Fruit fly (Drosophila melanogaster) whole organism, embryonic: Measurements from ENCODE around the gene CG32267.

ENCODE experiments used
- Adf1 ChIP-seq: fragments of 200-800 bp; sonication (Bioruptor generic); IDR thresholded peaks from 2 replicates; pipeline ENCODE4 v1.3.6; 2022; ENCODE audit warnings: missing biosample characterization, missing genetic modification characterization
- CG10431 ChIP-seq: fragments of 200-800 bp; sonication (Bioruptor generic); optimal IDR thresholded peaks from 3 replicates; lab custom pipeline; 2018; ENCODE audit warnings: missing biosample characterization, mild to moderate bottlenecking, missing genetic modification characterization
- CG13287 ChIP-seq: fragments of 200-800 bp; sonication (Bioruptor generic); IDR thresholded peaks from 2 replicates; pipeline ENCODE4 v1.3.6; 2022; ENCODE audit warnings: missing biosample characterization, missing genetic modification characterization; ENCODE audit not compliant: partially characterized antibody
- CG14014 ChIP-seq: fragments of 200-800 bp; sonication (Bioruptor generic); IDR thresholded peaks from 2 replicates; pipeline ENCODE4 v1.3.6; 2022; ENCODE audit warnings: missing biosample characterization, missing genetic modification characterization
- CG14050 ChIP-seq: fragments of 200-800 bp; sonication (Bioruptor generic); IDR thresholded peaks from 3 replicates; pipeline ENCODE4 v1.3.6; 2022; ENCODE audit warnings: missing biosample characterization, missing genetic modification characterization
- CG14441 ChIP-seq: fragments of 200-800 bp; sonication (Bioruptor generic); IDR thresholded peaks from 2 replicates; pipeline ENCODE4 v1.3.6; 2022; ENCODE audit warnings: missing biosample characterization, missing genetic modification characterization
- CG15011 ChIP-seq: fragments of 200-800 bp; sonication (Bioruptor generic); optimal IDR thresholded peaks from 3 replicates; lab custom pipeline; 2018; ENCODE audit warnings: missing biosample characterization, mild to moderate bottlenecking, missing genetic modification characterization
- CG15269 ChIP-seq: fragments of 200-800 bp; sonication (Bioruptor generic); optimal IDR thresholded peaks from 2 replicates; lab custom pipeline; 2018; ENCODE audit warnings: missing biosample characterization, mild to moderate bottlenecking, missing genetic modification characterization, moderate library complexity
- CG16779 ChIP-seq: fragments of 200-800 bp; sonication (Bioruptor generic); IDR thresholded peaks from 2 replicates; pipeline ENCODE4 v1.3.6; 2022; ENCODE audit warnings: missing biosample characterization, missing genetic modification characterization
- CG17186 ChIP-seq: fragments of 200-800 bp; sonication (Bioruptor generic); optimal IDR thresholded peaks from 3 replicates; lab custom pipeline; 2017; ENCODE audit warnings: missing biosample characterization, missing genetic modification reagents, missing genetic modification characterization
- CG17328 ChIP-seq: fragments of 200-800 bp; sonication (Bioruptor generic); IDR thresholded peaks from 2 replicates; pipeline ENCODE4 v1.3.6; 2022; ENCODE audit warnings: missing biosample characterization, missing genetic modification characterization
- CG18764 ChIP-seq: fragments of 200-800 bp; sonication (Bioruptor generic); optimal IDR thresholded peaks from 3 replicates; lab custom pipeline; 2016; ENCODE audit warnings: missing biosample characterization, missing genetic modification characterization
- CG2678 ChIP-seq: fragments of 200-800 bp; sonication (Bioruptor generic); optimal IDR thresholded peaks from 3 replicates; lab custom pipeline; 2019; ENCODE audit warnings: missing biosample characterization, mild to moderate bottlenecking, missing genetic modification characterization, moderate library complexity
- CG2875 ChIP-seq: fragments of 200-800 bp; sonication (Bioruptor generic); optimal IDR thresholded peaks from 2 replicates; lab custom pipeline; 2017; ENCODE audit warnings: missing biosample characterization, mild to moderate bottlenecking, missing genetic modification characterization, missing genetic modification reagents
- CG32772 ChIP-seq: fragments of 200-800 bp; sonication (Bioruptor generic); IDR thresholded peaks from 2 replicates; pipeline ENCODE4 v1.3.6; 2022; ENCODE audit warnings: missing biosample characterization, missing genetic modification characterization
- CG3281 ChIP-seq: fragments of 200-800 bp; sonication (Bioruptor generic); optimal IDR thresholded peaks from 3 replicates; lab custom pipeline; 2017; ENCODE audit warnings: missing biosample characterization, mild to moderate bottlenecking, missing genetic modification characterization
- CG4820 ChIP-seq: fragments of 200-800 bp; sonication (Bioruptor generic); optimal IDR thresholded peaks from 3 replicates; lab custom pipeline; 2016; ENCODE audit warnings: missing biosample characterization, missing genetic modification characterization
- CG7357 ChIP-seq: fragments of 200-800 bp; sonication (Bioruptor generic); IDR thresholded peaks from 3 replicates; pipeline ENCODE4 v1.3.6; 2022; ENCODE audit warnings: missing biosample characterization, missing genetic modification characterization
- CG7745 ChIP-seq: fragments of 200-800 bp; sonication (Bioruptor generic); optimal IDR thresholded peaks from 2 replicates; lab custom pipeline; 2018; ENCODE audit warnings: missing biosample characterization, mild to moderate bottlenecking, missing genetic modification characterization, moderate library complexity
- CG8924 ChIP-seq: fragments of 200-800 bp; optimal IDR thresholded peaks from 3 replicates; lab custom pipeline; 2019; ENCODE audit warnings: missing biosample characterization, mild to moderate bottlenecking, missing genetic modification characterization, moderate library complexity
- Dp ChIP-seq: fragments of 200-800 bp; sonication (Bioruptor generic); optimal IDR thresholded peaks from 2 replicates; lab custom pipeline; 2018; ENCODE audit warnings: missing biosample characterization, mild to moderate bottlenecking, missing genetic modification characterization, moderate library complexity
- E2f2 ChIP-seq: fragments of 200-800 bp; sonication (Bioruptor generic); IDR thresholded peaks from 2 replicates; pipeline ENCODE4 v1.3.6; 2022; ENCODE audit warnings: missing biosample characterization, missing genetic modification characterization
- Hr78 ChIP-seq, 2 experiments: fragments of 200-800 bp in 1 of 2; fragments of >200 bp in 1 of 2; sonication (Bioruptor generic) in 1 of 2; optimal IDR thresholded peaks; 2 replicates each; lab custom pipeline; 2017 to 2019; ENCODE audit warnings: missing biosample characterization in 2 of 2, missing genetic modification characterization in 2 of 2, mild to moderate bottlenecking in 1 of 2, moderate library complexity in 1 of 2
- NC2α ChIP-seq: fragments of 200-800 bp; sonication (Bioruptor generic); optimal IDR thresholded peaks from 2 replicates; lab custom pipeline; 2016; ENCODE audit warnings: missing biosample characterization, missing genetic modification characterization
- Oli ChIP-seq: fragments of 200-800 bp; sonication (Bioruptor generic); optimal IDR thresholded peaks from 2 replicates; lab custom pipeline; 2018; ENCODE audit warnings: missing biosample characterization, mild to moderate bottlenecking, missing genetic modification characterization, moderate library complexity
- Ptx1 ChIP-seq: fragments of 200-800 bp; sonication (Bioruptor generic); IDR thresholded peaks from 2 replicates; pipeline ENCODE4 v1.3.6; 2022; ENCODE audit warnings: missing biosample characterization, missing genetic modification characterization
- Ravus ChIP-seq: fragments of 200-800 bp; sonication (Bioruptor generic); IDR thresholded peaks from 2 replicates; pipeline ENCODE4 v1.3.6; 2022; ENCODE audit warnings: missing biosample characterization, missing genetic modification characterization
- Scr ChIP-seq: fragments of 200-800 bp; sonication (Bioruptor generic); IDR thresholded peaks from 2 replicates; pipeline ENCODE4 v1.3.6; 2022; ENCODE audit warnings: missing biosample characterization, missing genetic modification characterization; ENCODE audit not compliant: partially characterized antibody
- Spps ChIP-seq: fragments of 200-800 bp; sonication (Bioruptor generic); optimal IDR thresholded peaks from 2 replicates; lab custom pipeline; 2018; ENCODE audit warnings: missing biosample characterization, mild to moderate bottlenecking, missing genetic modification characterization
- Ssrp ChIP-seq: fragments of 200-800 bp; sonication (Bioruptor generic); optimal IDR thresholded peaks from 2 replicates; lab custom pipeline; 2018; ENCODE audit warnings: missing biosample characterization, mild to moderate bottlenecking, missing genetic modification characterization, moderate library complexity
- ap ChIP-seq: fragments of 200-800 bp; sonication (Bioruptor generic); IDR thresholded peaks from 2 replicates; pipeline ENCODE4 v1.3.6; 2022; ENCODE audit warnings: missing biosample characterization, missing genetic modification characterization
- crol ChIP-seq: fragments of 200-800 bp; sonication (Bioruptor generic); IDR thresholded peaks from 2 replicates; pipeline ENCODE4 v1.3.6; 2022; ENCODE audit warnings: missing biosample characterization, missing genetic modification characterization
- dan ChIP-seq: fragments of 200-800 bp; sonication (Bioruptor generic); IDR thresholded peaks from 2 replicates; pipeline ENCODE4 v1.3.6; 2022; ENCODE audit warnings: missing biosample characterization, missing genetic modification characterization
- gt ChIP-seq: fragments of 200-800 bp; sonication (Bioruptor generic); IDR thresholded peaks from 2 replicates; pipeline ENCODE4 v1.3.6; 2022; ENCODE audit warnings: missing biosample characterization, missing genetic modification characterization
- ken ChIP-seq: fragments of 200-800 bp; sonication (Bioruptor generic); IDR thresholded peaks from 3 replicates; pipeline ENCODE4 v1.3.6; 2022; ENCODE audit warnings: missing biosample characterization, missing genetic modification characterization
- lilli ChIP-seq: fragments of 200-800 bp; sonication (Bioruptor generic); optimal IDR thresholded peaks from 3 replicates; lab custom pipeline; 2016; ENCODE audit warnings: missing biosample characterization, missing genetic modification characterization
- lola ChIP-seq, 3 experiments: fragments of >200 bp in 2 of 3; fragments of 200-800 bp in 1 of 3; sonication (Bioruptor generic) in 1 of 3; optimal IDR thresholded peaks; 2 replicates each; lab custom pipeline; 2017 to 2019; ENCODE audit warnings: missing biosample characterization in 3 of 3, missing genetic modification characterization in 3 of 3, mild to moderate bottlenecking in 1 of 3, moderate library complexity in 1 of 3
- luna ChIP-seq: fragments of 200-800 bp; sonication (Bioruptor generic); optimal IDR thresholded peaks from 2 replicates; lab custom pipeline; 2016; ENCODE audit warnings: missing biosample characterization, missing genetic modification characterization
- nerfin-1 ChIP-seq: fragments of 200-800 bp; sonication (Bioruptor generic); optimal IDR thresholded peaks from 3 replicates; lab custom pipeline; 2019; ENCODE audit warnings: missing biosample characterization, mild to moderate bottlenecking, missing genetic modification characterization, moderate library complexity
- peb ChIP-seq: fragments of 200-800 bp; sonication (Bioruptor generic); IDR thresholded peaks from 2 replicates; pipeline ENCODE4 v1.3.6; 2022; ENCODE audit warnings: missing biosample characterization, missing genetic modification characterization
- row ChIP-seq: fragments of 200-800 bp; sonication (Bioruptor generic); IDR thresholded peaks from 3 replicates; pipeline ENCODE4 v1.3.6; 2022; ENCODE audit warnings: missing biosample characterization, missing genetic modification characterization
- sens ChIP-seq: fragments of 200-800 bp; sonication (Bioruptor generic); peaks from one replicate; lab custom pipeline; 2016; ENCODE audit warnings: missing biosample characterization, missing genetic modification characterization
- slp2 ChIP-seq: fragments of 200-800 bp; sonication (Bioruptor generic); optimal IDR thresholded peaks from 2 replicates; lab custom pipeline; 2016; ENCODE audit warnings: missing biosample characterization, missing genetic modification characterization
- tgo ChIP-seq: fragments of 200-800 bp; sonication (Bioruptor generic); IDR thresholded peaks from 3 replicates; pipeline ENCODE4 v1.3.6; 2022; ENCODE audit warnings: missing biosample characterization, missing genetic modification characterization
- tx ChIP-seq: fragments of 200-800 bp; sonication (Bioruptor generic); optimal IDR thresholded peaks from 2 replicates; lab custom pipeline; 2016; ENCODE audit warnings: missing biosample characterization, missing genetic modification characterization
- unpg ChIP-seq: fragments of 200-800 bp; sonication (Bioruptor generic); optimal IDR thresholded peaks from 3 replicates; lab custom pipeline; 2018; ENCODE audit warnings: missing biosample characterization, mild to moderate bottlenecking, missing genetic modification characterization, moderate library complexity
- usp ChIP-seq: fragments of >200 bp; optimal IDR thresholded peaks from 2 replicates; lab custom pipeline; 2017; ENCODE audit warnings: missing biosample characterization, missing genetic modification characterization
- wdn ChIP-seq: fragments of 200-800 bp; sonication (Bioruptor generic); IDR thresholded peaks from 2 replicates; pipeline ENCODE4 v1.3.6; 2022; ENCODE audit warnings: missing biosample characterization, missing genetic modification characterization

Gene CG32267

DNA sequence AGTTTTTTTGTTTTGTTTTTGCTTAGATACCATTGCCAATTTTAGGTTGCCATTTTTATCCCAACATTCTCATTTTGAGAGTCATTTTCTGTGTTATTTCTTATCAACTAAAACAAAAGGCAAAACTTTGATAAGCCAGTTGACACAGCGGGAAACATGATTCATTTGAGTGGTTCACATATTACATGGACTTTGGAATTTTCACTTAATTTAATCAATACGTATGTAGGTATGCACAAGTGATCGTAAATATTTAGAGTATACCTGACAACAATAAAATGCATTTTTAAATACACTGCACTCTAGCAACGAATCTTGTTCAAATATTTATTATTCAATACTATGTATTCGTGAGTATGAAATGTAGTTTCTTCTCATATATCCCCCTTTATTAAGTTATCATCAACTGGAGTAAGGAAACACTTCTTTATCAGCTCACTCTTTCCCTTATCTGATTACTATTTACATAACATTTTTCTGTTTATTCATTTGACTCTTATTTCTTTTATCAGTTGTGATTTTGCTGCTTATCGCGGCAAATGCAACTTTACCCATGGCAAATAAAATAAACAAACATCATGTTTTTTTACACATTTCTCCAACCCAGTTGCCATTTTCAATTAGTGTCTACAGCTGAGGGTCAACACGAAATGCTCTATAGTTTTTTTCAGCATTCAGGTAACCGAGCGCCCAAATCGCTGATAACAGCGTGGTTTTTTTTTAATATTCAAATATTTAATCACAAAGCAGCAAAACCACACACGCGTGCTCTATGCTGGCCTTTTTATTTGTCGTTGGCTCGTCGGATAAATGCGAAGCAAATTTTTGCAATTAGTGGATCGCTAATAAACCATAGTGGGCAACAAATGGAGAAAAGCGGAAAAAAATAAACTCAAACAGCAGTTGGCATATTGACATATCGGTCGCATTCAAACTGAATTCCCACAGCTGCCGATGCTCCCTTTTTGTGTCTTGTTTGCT, 46.9 kb upstream of the CG32267 start (continued):
- no peak for TF ChIP-seq Adf1 (GFP tag; lab: Robert Waterston, UW)
- no peak for TF ChIP-seq Oli
- TF ChIP-seq Spps (tag; lab: Kevin White, UChicago): no peak
- peak; percentile 12 for TF ChIP-seq CG15269 (tag; lab: Kevin White, UChicago)
- TF ChIP-seq CG18764 (GFP tag; lab: Kevin White, UChicago): no peak
- no peak for TF ChIP-seq CG14050 (GFP tag; lab: Robert Waterston, UW)
- no peak for TF ChIP-seq luna (GFP tag; lab: Kevin White, UChicago)
- TF ChIP-seq sens (GFP tag; lab: Kevin White, UChicago): peak; percentile 50
- no peak for TF ChIP-seq Ravus (GFP tag; lab: Robert Waterston, UW)
- TF ChIP-seq CG17328 (GFP tag; lab: Robert Waterston, UW): no peak
- peak; percentile 56 for TF ChIP-seq CG3281 (GFP tag; lab: Kevin White, UChicago)
- TF ChIP-seq, all 482 proteins: peak for 96

dm6 chr3L:3517894-3518293, 46.0 kb upstream of the CG32267 start:
- TF ChIP-seq CG14441 (peak; percentile 87), Hr78 (GFP tag; optimal IDR thresholded peaks at IDR 0.05; lab: Kevin White, UChicago) (peak in 1 of 2 experiments; percentile 91), Scr (GFP tag; lab: Robert Waterston, UW) (no peak), gt (peak; percentile 76), unpg (GFP tag; lab: Kevin White, UChicago) (peak; percentile 87), Ptx1 (peak; percentile 93), peb (GFP tag; lab: Robert Waterston, UW) (peak; percentile 84), ap (GFP tag; lab: Robert Waterston, UW) (peak; percentile 94), dan (peak; percentile 31; the same call in 1 of the 2 replicates), CG2875 (peak; percentile 77), nerfin-1 (tag; lab: Kevin White, UChicago) (peak; percentile 77), wdn (GFP tag; lab: Robert Waterston, UW) (peak; percentile 90), CG14014 (GFP tag; lab: Robert Waterston, UW) (peak; percentile 97), CG7745 (tag; lab: Kevin White, UChicago) (no peak), tgo (GFP tag; lab: Robert Waterston, UW) (peak; percentile 95), CG10431 (GFP tag; lab: Kevin White, UChicago) (peak; percentile 12), tx (GFP tag; lab: Kevin White, UChicago) (peak; percentile 89), row (GFP tag; lab: Robert Waterston, UW) (peak; percentile 98), CG16779 (GFP tag; lab: Robert Waterston, UW) (peak; percentile 79), Dp (GFP tag; lab: Kevin White, UChicago) (no peak), ken (GFP tag; lab: Robert Waterston, UW) (peak; percentile 96), CG13287 (GFP tag; lab: Robert Waterston, UW) (no peak), CG8924 (tag; lab: Kevin White, UChicago) (peak; percentile 90), CG4820 (peak; percentile 86), slp2 (GFP tag; lab: Kevin White, UChicago) (peak; percentile 85), lilli (GFP tag; lab: Kevin White, UChicago) (peak; percentile 93), CG7357 (GFP tag; lab: Robert Waterston, UW) (peak; percentile 82), crol (GFP tag; lab: Robert Waterston, UW) (peak; percentile 62), CG15011 (GFP tag; lab: Kevin White, UChicago) (peak; percentile 46), Ssrp (tag; lab: Kevin White, UChicago) (peak; percentile 82), E2f2 (GFP tag; lab: Robert Waterston, UW) (peak; percentile 82), CG32772 (peak; percentile 85), CG2678 (tag; lab: Kevin White, UChicago) (peak; percentile 93), CG17186 (GFP tag; lab: Kevin White, UChicago) (peak; percentile 8), NC2α (peak; percentile 68), usp (GFP tag; lab: Kevin White, UChicago) (no peak), lola (GFP tag; optimal IDR thresholded peaks at IDR 0.05; lab: Kevin White, UChicago) (peak in 1 of 3 experiments; percentile 62)
